Fruit fly (Drosophila melanogaster) whole organism, embryonic: Measurements from ENCODE around the gene kirre.

Experiments used
- Atf3 ChIP-seq: fragments of 200-800 bp; sonication (Bioruptor generic); optimal IDR thresholded peaks from 3 replicates; lab custom pipeline; 2016; ENCODE audit warnings: missing biosample characterization, missing genetic modification characterization
- B-H1 ChIP-seq: fragments of 200-800 bp; sonication (Bioruptor generic); IDR thresholded peaks from 3 replicates; pipeline ENCODE4 v1.3.6; 2022; ENCODE audit warnings: missing biosample characterization, missing genetic modification characterization
- BEAF-32 ChIP-seq: fragments of 200-800 bp; sonication (Bioruptor generic); optimal IDR thresholded peaks from 3 replicates; lab custom pipeline; 2017; ENCODE audit warnings: missing biosample characterization, missing genetic modification characterization, mild to moderate bottlenecking, moderate library complexity, missing genetic modification reagents
- CG12659 ChIP-seq: fragments of 200-800 bp; sonication (Bioruptor generic); optimal IDR thresholded peaks from 3 replicates; lab custom pipeline; 2017; ENCODE audit warnings: mild to moderate bottlenecking, missing biosample characterization, missing genetic modification reagents, missing genetic modification characterization
- CG14667 ChIP-seq: fragments of 200-800 bp; sonication (Bioruptor generic); IDR thresholded peaks from 2 replicates; pipeline ENCODE4 v1.3.6; 2022; ENCODE audit warnings: missing biosample characterization, missing genetic modification characterization
- CG1529 ChIP-seq: fragments of 200-800 bp; sonication (Bioruptor generic); optimal IDR thresholded peaks from 3 replicates; lab custom pipeline; 2018; ENCODE audit warnings: missing biosample characterization, missing genetic modification characterization
- CG16863 ChIP-seq: fragments of 200-800 bp; sonication (Bioruptor generic); optimal IDR thresholded peaks from 3 replicates; lab custom pipeline; 2016; ENCODE audit warnings: missing biosample characterization, missing genetic modification characterization
- CG2116 ChIP-seq: fragments of 200-800 bp; sonication (Bioruptor generic); optimal IDR thresholded peaks from 3 replicates; lab custom pipeline; 2018; ENCODE audit warnings: missing biosample characterization, mild to moderate bottlenecking, missing genetic modification characterization
- CG2120 ChIP-seq: fragments of 200-800 bp; sonication (Bioruptor generic); optimal IDR thresholded peaks from 3 replicates; lab custom pipeline; 2016; ENCODE audit warnings: missing biosample characterization, missing genetic modification characterization
- CG2129 ChIP-seq: fragments of 200-800 bp; sonication (Bioruptor generic); IDR thresholded peaks from 2 replicates; pipeline ENCODE4 v1.3.6; 2022; ENCODE audit warnings: missing biosample characterization, missing genetic modification characterization; ENCODE audit not compliant: partially characterized antibody
- CG2875 ChIP-seq: fragments of 200-800 bp; sonication (Bioruptor generic); optimal IDR thresholded peaks from 2 replicates; lab custom pipeline; 2017; ENCODE audit warnings: missing biosample characterization, mild to moderate bottlenecking, missing genetic modification characterization, missing genetic modification reagents
- CG34376 ChIP-seq: fragments of 200-800 bp; sonication (Bioruptor generic); optimal IDR thresholded peaks from 2 replicates; lab custom pipeline; 2018; ENCODE audit warnings: missing biosample characterization, mild to moderate bottlenecking, missing genetic modification characterization
- CG4328 ChIP-seq: fragments of 200-800 bp; sonication (Bioruptor generic); optimal IDR thresholded peaks from 3 replicates; lab custom pipeline; 2017; ENCODE audit warnings: missing biosample characterization, missing genetic modification reagents, missing genetic modification characterization
- CG4404 ChIP-seq: fragments of 200-800 bp; sonication (Bioruptor generic); IDR thresholded peaks from 2 replicates; pipeline ENCODE4 v1.3.6; 2022; ENCODE audit warnings: missing biosample characterization, missing genetic modification characterization
- CG4617 ChIP-seq: fragments of 200-800 bp; sonication (Bioruptor generic); optimal IDR thresholded peaks from 3 replicates; lab custom pipeline; 2016; ENCODE audit warnings: missing biosample characterization, missing genetic modification characterization, borderline replicate concordance
- CG5180 ChIP-seq: fragments of 200-800 bp; sonication (Bioruptor generic); optimal IDR thresholded peaks from 3 replicates; lab custom pipeline; 2017; ENCODE audit warnings: missing biosample characterization, missing genetic modification characterization, mild to moderate bottlenecking, moderate library complexity, missing genetic modification reagents
- CG5953 ChIP-seq: fragments of 200-800 bp; sonication (Bioruptor generic); IDR thresholded peaks from 2 replicates; pipeline ENCODE4 v1.3.6; 2022; ENCODE audit warnings: missing biosample characterization, missing genetic modification characterization
- CG8388 ChIP-seq: fragments of 200-800 bp; sonication (Bioruptor generic); optimal IDR thresholded peaks from 2 replicates; lab custom pipeline; 2019; ENCODE audit warnings: missing biosample characterization, mild to moderate bottlenecking, missing genetic modification characterization, moderate library complexity
- Camta ChIP-seq: fragments of 200-800 bp; sonication (Bioruptor generic); optimal IDR thresholded peaks from 2 replicates; lab custom pipeline; 2016; ENCODE audit warnings: missing biosample characterization, missing genetic modification characterization
- Dbx ChIP-seq: fragments of 200-800 bp; sonication (Bioruptor generic); IDR thresholded peaks from 3 replicates; pipeline ENCODE4 v1.3.6; 2022; ENCODE audit warnings: missing biosample characterization, missing genetic modification characterization
- Dfd ChIP-seq, 2 experiments: fragments of >200 bp; optimal IDR thresholded peaks; 2 replicates each; lab custom pipeline; 2017; ENCODE audit warnings: missing biosample characterization in 2 of 2, missing genetic modification characterization in 2 of 2
- Doc2 ChIP-seq: fragments of 200-800 bp; sonication (Bioruptor generic); IDR thresholded peaks from 2 replicates; pipeline ENCODE4 v1.3.6; 2022; ENCODE audit warnings: missing biosample characterization, missing genetic modification characterization
- Doc3 ChIP-seq: fragments of 200-800 bp; sonication (Bioruptor generic); IDR thresholded peaks from 3 replicates; pipeline ENCODE4 v1.3.6; 2022; ENCODE audit warnings: missing biosample characterization, missing genetic modification characterization; ENCODE audit not compliant: partially characterized antibody
- Dref ChIP-seq: fragments of 200-800 bp; sonication (Bioruptor generic); IDR thresholded peaks from 2 replicates; pipeline ENCODE4 v1.3.6; 2022; ENCODE audit warnings: missing biosample characterization, missing genetic modification characterization
- Hmr ChIP-seq: fragments of 200-800 bp; sonication (Bioruptor generic); optimal IDR thresholded peaks from 3 replicates; lab custom pipeline; 2017; ENCODE audit warnings: mild to moderate bottlenecking, missing biosample characterization, missing genetic modification reagents, missing genetic modification characterization
- Hr51 ChIP-seq, 2 experiments: fragments of 200-800 bp; sonication (Bioruptor generic); optimal IDR thresholded peaks; 2 replicates in 1 of 2; 3 replicates in 1 of 2; lab custom pipeline; 2016 to 2018; ENCODE audit warnings: missing biosample characterization in 2 of 2, missing genetic modification characterization in 2 of 2, mild to moderate bottlenecking in 1 of 2, moderate library complexity in 1 of 2
- NC2α ChIP-seq: fragments of 200-800 bp; sonication (Bioruptor generic); optimal IDR thresholded peaks from 2 replicates; lab custom pipeline; 2016; ENCODE audit warnings: missing biosample characterization, missing genetic modification characterization
- Neu2 ChIP-seq: fragments of 200-800 bp; sonication (Bioruptor generic); optimal IDR thresholded peaks from 3 replicates; lab custom pipeline; 2016; ENCODE audit warnings: missing biosample characterization, missing genetic modification characterization, borderline replicate concordance
- Pdp1 ChIP-seq, 2 experiments: fragments of 200-800 bp; sonication (Bioruptor generic); optimal IDR thresholded peaks; 3 replicates each; lab custom pipeline; 2016; ENCODE audit warnings: missing biosample characterization in 2 of 2, missing genetic modification characterization in 2 of 2, mild to moderate bottlenecking in 1 of 2, moderate library complexity in 1 of 2
- Ptx1 ChIP-seq: fragments of 200-800 bp; sonication (Bioruptor generic); IDR thresholded peaks from 2 replicates; pipeline ENCODE4 v1.3.6; 2022; ENCODE audit warnings: missing biosample characterization, missing genetic modification characterization
- YL-1 ChIP-seq: fragments of 200-800 bp; sonication (Bioruptor generic); optimal IDR thresholded peaks from 3 replicates; lab custom pipeline; 2017; ENCODE audit warnings: missing biosample characterization, mild to moderate bottlenecking, missing genetic modification characterization
- ash1 ChIP-seq: fragments of 200-800 bp; sonication (Bioruptor generic); optimal IDR thresholded peaks from 2 replicates; lab custom pipeline; 2018; ENCODE audit warnings: missing biosample characterization, mild to moderate bottlenecking, missing genetic modification characterization
- chif ChIP-seq, 2 experiments: fragments of 200-800 bp; sonication (Bioruptor generic); optimal IDR thresholded peaks; 3 replicates each; lab custom pipeline; 2016; ENCODE audit warnings: missing biosample characterization in 2 of 2, missing genetic modification characterization in 2 of 2
- cwo ChIP-seq: fragments of 200-800 bp; sonication (Bioruptor generic); optimal IDR thresholded peaks from 3 replicates; lab custom pipeline; 2017; ENCODE audit warnings: missing biosample characterization, missing genetic modification characterization, mild to moderate bottlenecking, moderate library complexity, missing genetic modification reagents
- fru ChIP-seq: fragments of >200 bp; optimal IDR thresholded peaks from 2 replicates; lab custom pipeline; 2017
- gsb-n ChIP-seq: fragments of 200-800 bp; sonication (Bioruptor generic); optimal IDR thresholded peaks from 3 replicates; lab custom pipeline; 2018; ENCODE audit warnings: missing biosample characterization, mild to moderate bottlenecking, missing genetic modification characterization
- klu ChIP-seq: fragments of 200-800 bp; sonication (Bioruptor generic); IDR thresholded peaks from 2 replicates; pipeline ENCODE4 v1.3.6; 2022; ENCODE audit warnings: missing biosample characterization, missing genetic modification characterization
- lbe ChIP-seq: fragments of 200-800 bp; sonication (Bioruptor generic); optimal IDR thresholded peaks from 2 replicates; lab custom pipeline; 2016; ENCODE audit warnings: missing biosample characterization, mild to moderate bottlenecking, missing genetic modification characterization
- mld ChIP-seq: fragments of 200-800 bp; sonication (Bioruptor generic); IDR thresholded peaks from 3 replicates; pipeline ENCODE4 v1.3.6; 2022; ENCODE audit warnings: missing biosample characterization, missing genetic modification characterization; ENCODE audit not compliant: partially characterized antibody
- odd ChIP-seq: fragments of 200-800 bp; sonication (Bioruptor generic); optimal IDR thresholded peaks from 2 replicates; lab custom pipeline; 2017; ENCODE audit warnings: missing biosample characterization, mild to moderate bottlenecking, missing genetic modification characterization
- otp ChIP-seq: fragments of 200-800 bp; sonication (Bioruptor generic); IDR thresholded peaks from 3 replicates; pipeline ENCODE4, ENCODE4 v1.3.6; 2022; ENCODE audit warnings: missing biosample characterization, missing genetic modification characterization
- pb ChIP-seq: fragments of 200-800 bp; sonication (Bioruptor generic); optimal IDR thresholded peaks from 3 replicates; lab custom pipeline; 2016; ENCODE audit warnings: missing biosample characterization, missing genetic modification characterization
- pum ChIP-seq: fragments of 200-800 bp; sonication (Bioruptor generic); optimal IDR thresholded peaks from 2 replicates; lab custom pipeline; 2016; ENCODE audit warnings: missing biosample characterization, missing genetic modification characterization
- row ChIP-seq: fragments of 200-800 bp; sonication (Bioruptor generic); IDR thresholded peaks from 3 replicates; pipeline ENCODE4 v1.3.6; 2022; ENCODE audit warnings: missing biosample characterization, missing genetic modification characterization
- shn ChIP-seq: fragments of 200-800 bp; sonication (Bioruptor generic); optimal IDR thresholded peaks from 3 replicates; lab custom pipeline; 2016; ENCODE audit warnings: missing biosample characterization, missing genetic modification characterization
- sima ChIP-seq: fragments of 200-800 bp; sonication (Bioruptor generic); optimal IDR thresholded peaks from 2 replicates; lab custom pipeline; 2016; ENCODE audit warnings: missing biosample characterization, missing genetic modification characterization
- slbo ChIP-seq: fragments of 200-800 bp; sonication (Bioruptor generic); IDR thresholded peaks from 2 replicates; pipeline ENCODE4 v1.3.6; 2022; ENCODE audit warnings: missing biosample characterization, missing genetic modification characterization
- tll ChIP-seq, 2 experiments: fragments of 200-800 bp in 1 of 2; fragments of >200 bp in 1 of 2; sonication (Bioruptor generic) in 1 of 2; optimal IDR thresholded peaks; 2 replicates each; lab custom pipeline; 2017 to 2019; ENCODE audit warnings: missing biosample characterization in 2 of 2, missing genetic modification characterization in 2 of 2, mild to moderate bottlenecking in 1 of 2, moderate library complexity in 1 of 2
- tx ChIP-seq: fragments of 200-800 bp; sonication (Bioruptor generic); optimal IDR thresholded peaks from 2 replicates; lab custom pipeline; 2016; ENCODE audit warnings: missing biosample characterization, missing genetic modification characterization
- yki ChIP-seq: fragments of >200 bp; optimal IDR thresholded peaks from 3 replicates; lab custom pipeline; 2018

The kirre gene

DNA sequence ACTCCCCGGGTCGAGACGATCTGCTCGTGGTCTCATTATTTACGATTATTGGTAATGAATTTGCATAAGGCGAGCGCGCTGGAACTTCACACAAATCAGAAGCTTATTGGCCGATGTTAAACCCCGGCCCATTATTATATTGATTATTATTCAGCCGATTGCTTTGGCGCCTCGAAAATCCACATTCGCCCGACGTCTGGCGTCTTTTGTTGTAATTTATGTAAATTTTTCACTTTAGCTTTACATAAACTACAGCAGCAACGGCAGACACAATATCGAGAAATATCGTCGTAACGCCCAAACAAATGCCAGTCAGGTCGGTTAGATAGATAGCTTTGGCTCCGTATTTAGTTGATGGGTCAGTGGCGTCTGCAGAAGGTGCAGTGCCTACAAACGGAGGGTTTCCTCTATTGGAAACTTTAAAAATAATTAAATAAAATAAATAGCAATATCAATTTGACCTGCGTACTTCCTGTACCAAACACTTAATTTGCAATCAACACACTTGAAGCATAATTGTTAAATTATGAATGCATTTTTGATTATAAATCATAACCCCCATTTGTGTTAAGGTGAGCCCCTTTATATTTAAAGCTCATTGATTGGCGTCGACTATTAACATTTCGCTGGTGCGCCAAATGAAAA is 279.3 kb downstream of the kirre start (continued):
- TF ChIP-seq fru (lab: Kevin White, UChicago) (no peak), CG14667 (GFP tag; lab: Robert Waterston, UW) (peak; percentile 49), CG2120 (peak; percentile 32), CG12659 (GFP tag; lab: Kevin White, UChicago) (peak; percentile 41), tll (GFP tag; optimal IDR thresholded peaks at IDR 0.05; lab: Kevin White, UChicago) (no peak), NC2α (no peak), CG4617 (GFP tag; lab: Kevin White, UChicago) (no peak), Pdp1 (GFP tag; optimal IDR thresholded peaks at IDR 0.05; lab: Kevin White, UChicago) (peak in 1 of 2 experiments; percentile 10), pum (GFP tag; lab: Kevin White, UChicago) (no peak), mld (no peak), Dfd (GFP tag; optimal IDR thresholded peaks at IDR 0.05; lab: Kevin White, UChicago) (no peak), otp (peak; percentile 53; the same call in 1 of the 3 replicates), sima (GFP tag; lab: Kevin White, UChicago) (no peak), tx (no peak), CG5953 (GFP tag; lab: Robert Waterston, UW) (peak; percentile 40; the same call in 1 of the 2 replicates), CG2116 (GFP tag; lab: Kevin White, UChicago) (peak; percentile 8), chif (GFP tag; optimal IDR thresholded peaks at IDR 0.05; lab: Kevin White, UChicago) (no peak), ash1 (GFP tag; lab: Kevin White, UChicago) (no peak), CG16863 (no peak), Dref (GFP tag; lab: Robert Waterston, UW) (no peak), CG5180 (GFP tag; lab: Kevin White, UChicago) (peak; percentile 39), CG4328 (GFP tag; lab: Kevin White, UChicago) (peak; percentile 3), row (GFP tag; lab: Robert Waterston, UW) (peak; percentile 73), Camta (GFP tag; lab: Kevin White, UChicago) (no peak), shn (GFP tag; lab: Kevin White, UChicago) (no peak), Hmr (GFP tag; lab: Kevin White, UChicago) (peak; percentile 59), CG4404 (GFP tag; lab: Robert Waterston, UW) (no peak), Hr51 (GFP tag; optimal IDR thresholded peaks at IDR 0.05; lab: Kevin White, UChicago) (peak in 1 of 2 experiments; percentile 82), B-H1 (GFP tag; lab: Robert Waterston, UW) (peak; percentile 11; the same call in 1 of the 3 replicates), CG8388 (peak; percentile 18), YL-1 (no peak), Atf3 (GFP tag; lab: Kevin White, UChicago) (no peak), CG34376 (GFP tag; lab: Kevin White, UChicago) (no peak), Doc2 (GFP tag; lab: Robert Waterston, UW) (peak; percentile 27; the same call in 1 of the 2 replicates), odd (GFP tag; lab: Kevin White, UChicago) (peak; percentile 30), Dbx (GFP tag; lab: Robert Waterston, UW) (peak; percentile 46; the same call in 1 of the 3 replicates), cwo (GFP tag; lab: Kevin White, UChicago) (peak; percentile 32), Neu2 (GFP tag; lab: Kevin White, UChicago) (no peak), CG2129 (GFP tag; lab: Robert Waterston, UW) (no peak), pb (GFP tag; lab: Kevin White, UChicago) (no peak), gsb-n (no peak), slbo (GFP tag; lab: Robert Waterston, UW) (peak; percentile 70; the same call in 1 of the 2 replicates), CG2875 (no peak), klu (GFP tag; lab: Robert Waterston, UW) (peak; percentile 65), yki (lab: Kevin White, UChicago) (no peak), Ptx1 (GFP tag; lab: Robert Waterston, UW) (peak; percentile 81), lbe (no peak), Doc3 (GFP tag; lab: Robert Waterston, UW) (no peak), CG1529 (GFP tag; lab: Kevin White, UChicago) (no peak), BEAF-32 (no peak)
